Worm (Caenorhabditis elegans) whole organism, L1 larva: ENCODE measurements around the gene fbxc-36.

Experiments used
- C04F5.9 ChIP-seq: sonication (generic microtip); optimal IDR thresholded peaks from 2 replicates; lab custom pipeline; 2016; ENCODE audit warnings: missing genetic modification characterization, missing compliant biosample characterization
- F16B12.6 ChIP-seq: fragments of 150-350 bp; optimal IDR thresholded peaks from 2 replicates; lab custom pipeline; 2014; ENCODE audit warnings: missing biosample characterization, missing genetic modification characterization
- elt-2 ChIP-seq: sonication (generic microtip); optimal IDR thresholded peaks from 2 replicates; lab custom pipeline; 2016; ENCODE audit warnings: missing genetic modification characterization, mild to moderate bottlenecking, inconsistent platforms, missing compliant biosample characterization, missing genetic modification reagents
- grh-1 ChIP-seq: fragments of 200-800 bp; sonication (Bioruptor generic); IDR thresholded peaks from 2 replicates; pipeline ENCODE4 v1.3.6; 2022; ENCODE audit warnings: missing genetic modification reagents, missing genetic modification characterization, missing compliant biosample characterization
- lir-3 ChIP-seq: sonication (generic microtip); optimal IDR thresholded peaks from 2 replicates; lab custom pipeline; 2016; ENCODE audit warnings: mild to moderate bottlenecking, missing genetic modification characterization, moderate library complexity, missing compliant biosample characterization; ENCODE audit not compliant: poor library complexity
- mdl-1 ChIP-seq, 2 experiments: fragments of 150-350 bp; optimal IDR thresholded peaks; 2 replicates each; lab custom pipeline; 2014 to 2017; ENCODE audit warnings: missing biosample characterization in 2 of 2, missing genetic modification characterization in 2 of 2, inconsistent platforms in 1 of 2
- nhr-12 ChIP-seq: sonication (generic microtip); optimal IDR thresholded peaks from 2 replicates; lab custom pipeline; 2017; ENCODE audit warnings: missing biosample characterization, missing genetic modification characterization
- nhr-237 ChIP-seq: fragments of 150-350 bp; optimal IDR thresholded peaks from 2 replicates; lab custom pipeline; 2014; ENCODE audit warnings: missing biosample characterization, missing genetic modification characterization
- pqm-1 ChIP-seq: sonication (generic microtip); optimal IDR thresholded peaks from 3 replicates; lab custom pipeline; 2017; ENCODE audit warnings: missing biosample characterization, missing genetic modification characterization
- snu-23 ChIP-seq: sonication (generic microtip); optimal IDR thresholded peaks from 2 replicates; lab custom pipeline; 2016; ENCODE audit warnings: missing genetic modification characterization, missing compliant biosample characterization
- tbx-2 ChIP-seq: sonication (generic microtip); optimal IDR thresholded peaks from 2 replicates; lab custom pipeline; 2016; ENCODE audit warnings: missing genetic modification characterization, missing compliant biosample characterization
- unc-62 ChIP-seq: fragments of 150-350 bp; optimal IDR thresholded peaks from 2 replicates; lab custom pipeline; 2014; ENCODE audit warnings: missing biosample characterization, missing genetic modification reagents, missing genetic modification characterization

DNA sequence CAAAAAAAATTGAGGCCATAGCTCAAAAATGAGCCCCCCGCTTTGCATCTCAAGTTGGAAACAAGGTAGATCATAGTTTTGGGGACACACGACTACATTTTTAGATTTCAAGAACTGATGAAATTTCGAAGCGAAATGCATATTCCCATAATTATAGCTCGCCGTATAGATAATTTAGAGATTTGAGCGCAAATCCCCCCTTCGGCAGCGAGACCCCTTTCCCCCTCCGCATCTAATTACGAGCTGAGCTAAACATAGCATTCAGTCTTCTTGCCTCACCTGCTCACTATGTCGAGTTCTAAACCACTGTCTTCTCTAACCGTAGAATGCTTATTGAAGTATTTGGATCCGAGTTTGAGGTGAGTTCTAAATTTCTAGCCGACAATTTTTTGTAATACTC, 38.4 kb downstream of the fbxc-36 start, which contains the start of the genes fbxc-17 and fbxc-15:
- no peak for TF ChIP-seq F16B12.6
- TF ChIP-seq unc-62: no peak
- no peak for TF ChIP-seq nhr-237
- no peak for TF ChIP-seq pqm-1 (tag; lab: Kevin White, UChicago)
- TF ChIP-seq mdl-1 (tag; optimal IDR thresholded peaks at IDR 0.05; lab: Kevin White, UChicago): no peak
- no peak for TF ChIP-seq elt-2 (tag; lab: Kevin White, UChicago)
- no peak for TF ChIP-seq grh-1
- no peak for TF ChIP-seq C04F5.9
- TF ChIP-seq tbx-2 (tag; lab: Kevin White, UChicago): no peak
- TF ChIP-seq snu-23 (GFP tag; lab: Kevin White, UChicago): no peak
- no peak for TF ChIP-seq nhr-12 (tag; lab: Kevin White, UChicago)
- no peak for TF ChIP-seq lir-3 (tag; lab: Kevin White, UChicago)
